Fruit fly (Drosophila melanogaster): Measurements from ENCODE around the gene CG4194.
A peak's percentile ranks its signal among the peaks of the same experiment; 100 is the strongest.

Gene CG4194

dm6 chrX:2094072-2094761 lies 25.8 kb downstream of the CG4194 start, which contains the start of gene csw (continued):
- TF ChIP-seq z (GFP tag; IDR thresholded peaks at IDR 0.05), result no peak
- no peak for TF ChIP-seq ara (GFP tag; IDR thresholded peaks at IDR 0.05)
- TF ChIP-seq Meics (GFP tag; optimal IDR thresholded peaks at IDR 0.05), result peak; percentile 11
- peak; percentile 43 for TF ChIP-seq Bdp1 (GFP tag; optimal IDR thresholded peaks at IDR 0.05)
- TF ChIP-seq wdn (GFP tag; IDR thresholded peaks at IDR 0.05), result no peak
- TF ChIP-seq Atf6 (GFP tag; IDR thresholded peaks at IDR 0.05), result no peak
- TF ChIP-seq fu2 (GFP tag; optimal IDR thresholded peaks at IDR 0.05), result peak; percentile 41
- TF ChIP-seq CG13624 (GFP tag; optimal IDR thresholded peaks at IDR 0.05), result peak; percentile 49
- TF ChIP-seq pan (optimal IDR thresholded peaks at IDR 0.05), result no peak
- no peak for TF ChIP-seq pan (GFP tag; optimal IDR thresholded peaks at IDR 0.05 in 1 of 2, IDR thresholded peaks at IDR 0.05 in 1 of 2)
- TF ChIP-seq B-H2 (GFP tag; optimal IDR thresholded peaks at IDR 0.05), result peak; percentile 57
- TF ChIP-seq CG14441 (GFP tag; IDR thresholded peaks at IDR 0.05), result 0 out of 2 replicates have a peak, but pooled peaks have one; percentile 12
- TF ChIP-seq chinmo (GFP tag; IDR thresholded peaks at IDR 0.05; ENCODE audit: partially characterized antibody), result 0 out of 4 replicates have a peak, but pooled peaks have one; percentile 23
- TF ChIP-seq gro (GFP tag; optimal IDR thresholded peaks at IDR 0.05), result peak; percentile 71
- TF ChIP-seq CG15011 (GFP tag; optimal IDR thresholded peaks at IDR 0.05), result no peak
- peak; percentile 90 for TF ChIP-seq CG15514 (GFP tag; optimal IDR thresholded peaks at IDR 0.05)
- TF ChIP-seq sqz (GFP tag; optimal IDR thresholded peaks at IDR 0.05), result peak; percentile 97
- TF ChIP-seq CG8944 (GFP tag; optimal IDR thresholded peaks at IDR 0.05), result peak; percentile 54
- peak; percentile 99 for TF ChIP-seq cg (GFP tag; optimal IDR thresholded peaks at IDR 0.05)
- no peak for TF ChIP-seq Ssrp (tag; optimal IDR thresholded peaks at IDR 0.05)
- peak; percentile 47 for TF ChIP-seq CG12155 (GFP tag; optimal IDR thresholded peaks at IDR 0.05)
- TF ChIP-seq bowl (GFP tag; IDR thresholded peaks at IDR 0.05), result no peak
- no peak for TF ChIP-seq prd (optimal IDR thresholded peaks at IDR 0.05)
- TF ChIP-seq prd (GFP tag; IDR thresholded peaks at IDR 0.05), result peak; percentile 34; the same call in 1 of the 3 replicates
- TF ChIP-seq fd3F (GFP tag; optimal IDR thresholded peaks at IDR 0.05), result no peak
- no peak for TF ChIP-seq CG12744 (GFP tag; optimal IDR thresholded peaks at IDR 0.05)
- TF ChIP-seq Dll (GFP tag; IDR thresholded peaks at IDR 0.05; ENCODE audit: partially characterized antibody), result no peak
- peak; percentile 72 for TF ChIP-seq YL-1 (GFP tag; optimal IDR thresholded peaks at IDR 0.05)
- no peak for TF ChIP-seq Sox100B (GFP tag; optimal IDR thresholded peaks at IDR 0.05)
- no peak for TF ChIP-seq psq (GFP tag; optimal IDR thresholded peaks at IDR 0.05)
- TF ChIP-seq CG17829 (tag; optimal IDR thresholded peaks at IDR 0.05), result no peak
- TF ChIP-seq Pdp1 (GFP tag; optimal IDR thresholded peaks at IDR 0.05), result peak; percentile 30 to 48
- TF ChIP-seq CG18764 (GFP tag; optimal IDR thresholded peaks at IDR 0.05), result peak; percentile 24
- TF ChIP-seq ems (GFP tag; optimal IDR thresholded peaks at IDR 0.05), result peak; percentile 34
- peak; percentile 25; the same call in 1 of the 2 replicates for TF ChIP-seq vvl (GFP tag; IDR thresholded peaks at IDR 0.05)
- no peak for TF ChIP-seq ap (GFP tag; IDR thresholded peaks at IDR 0.05)

- TF ChIP-seq CG5953 (GFP tag; IDR thresholded peaks at IDR 0.05), result peak; percentile 36; the same call in 1 of the 2 replicates
- TF ChIP-seq Eip74EF (GFP tag; optimal IDR thresholded peaks at IDR 0.05), result no peak
- TF ChIP-seq Dfd (GFP tag; optimal IDR thresholded peaks at IDR 0.05), result peak in 1 of 2 experiments; percentile 53
- 0 out of 3 replicates have a peak, but pooled peaks have one; percentile 35 for TF ChIP-seq CG2199 (GFP tag; IDR thresholded peaks at IDR 0.05)
- no peak for TF ChIP-seq Awh (GFP tag; IDR thresholded peaks at IDR 0.05)
- no peak for TF ChIP-seq repo (GFP tag; optimal IDR thresholded peaks at IDR 0.05)
- peak; percentile 70 for TF ChIP-seq cg (GFP tag; optimal IDR thresholded peaks at IDR 0.05)
- TF ChIP-seq kah (GFP tag; optimal IDR thresholded peaks at IDR 0.05), result peak; percentile 75
- TF ChIP-seq Scr (GFP tag; IDR thresholded peaks at IDR 0.05; ENCODE audit: partially characterized antibody), result no peak
- TF ChIP-seq Kr (GFP tag; optimal IDR thresholded peaks at IDR 0.05), result no peak
- peak; percentile 86 for TF ChIP-seq sr (GFP tag; IDR thresholded peaks at IDR 0.05)
- peak; percentile 44 for TF ChIP-seq CG8290 (GFP tag; optimal IDR thresholded peaks at IDR 0.05)
- no peak for TF ChIP-seq CG8290 (tag; optimal IDR thresholded peaks at IDR 0.05)
- peak; percentile 90 for TF ChIP-seq Hr39 (optimal IDR thresholded peaks at IDR 0.05)
- TF ChIP-seq CG3163 (GFP tag; optimal IDR thresholded peaks at IDR 0.05), result no peak
- TF ChIP-seq CG31365 (tag; optimal IDR thresholded peaks at IDR 0.05), result peak; percentile 92
Observed at dm6 chrX:2096341-2096740, 27.9 kb downstream of the CG4194 start.
